Fruit fly (Drosophila melanogaster): ENCODE results near the gene Sidpn.

The Sidpn gene

dm6 chr2L:19074099-19074828 lies 46.8 kb downstream of the Sidpn start, which contains the start of gene CG17572:
Gene CG17572 (minus strand): TSS chr2L:19074149.
- TF ChIP-seq Dll (optimal IDR thresholded peaks at IDR 0.05) (no peak), CG8478 (optimal IDR thresholded peaks at IDR 0.05) (no peak), pan (optimal IDR thresholded peaks at IDR 0.05) (no peak), psq (optimal IDR thresholded peaks at IDR 0.05) (no peak), usp (GFP tag; optimal IDR thresholded peaks at IDR 0.05) (no peak), EcR (GFP tag; optimal IDR thresholded peaks at IDR 0.05) (no peak)

- TF ChIP-seq psq (optimal IDR thresholded peaks at IDR 0.05) (no peak), usp (GFP tag; optimal IDR thresholded peaks at IDR 0.05) (no peak), Dll (optimal IDR thresholded peaks at IDR 0.05) (no peak), pan (optimal IDR thresholded peaks at IDR 0.05) (no peak), EcR (GFP tag; optimal IDR thresholded peaks at IDR 0.05) (no peak), CG8478 (optimal IDR thresholded peaks at IDR 0.05) (no peak)
Measured at dm6 chr2L:19078928-19079327, 51.4 kb downstream of the Sidpn start, which contains the start of gene CG10700. Gene CG10700 (minus strand): TSS chr2L:19079028.

- no peak for TF ChIP-seq CG8478 (optimal IDR thresholded peaks at IDR 0.05)
- TF ChIP-seq Dll (optimal IDR thresholded peaks at IDR 0.05) = no peak
- no peak for TF ChIP-seq psq (optimal IDR thresholded peaks at IDR 0.05)
- TF ChIP-seq usp (GFP tag; optimal IDR thresholded peaks at IDR 0.05) = no peak
- TF ChIP-seq pan (optimal IDR thresholded peaks at IDR 0.05) = no peak
- TF ChIP-seq EcR (GFP tag; optimal IDR thresholded peaks at IDR 0.05) = no peak
Measured at dm6 chr2L:19079742-19080141, 52.2 kb downstream of the Sidpn start.

Measured in whole organism.